Fruit fly (Drosophila melanogaster) whole organism, embryonic: ENCODE data around the gene Invadolysin.

Experiments used
- Abd-B ChIP-seq: fragments of 200-800 bp; sonication (Bioruptor generic); optimal IDR thresholded peaks from 2 replicates; lab custom pipeline; 2018; ENCODE audit warnings: missing biosample characterization, mild to moderate bottlenecking, missing genetic modification characterization, moderate library complexity
- B-H2 ChIP-seq: fragments of 200-800 bp; sonication (Bioruptor generic); optimal IDR thresholded peaks from 2 replicates; lab custom pipeline; 2018; ENCODE audit warnings: missing biosample characterization, mild to moderate bottlenecking, missing genetic modification characterization
- CG1024 ChIP-seq: fragments of 200-800 bp; sonication (Bioruptor generic); IDR thresholded peaks from 2 replicates; pipeline ENCODE4 v1.3.6; 2022; ENCODE audit warnings: missing biosample characterization, missing genetic modification characterization
- CG10366 ChIP-seq: fragments of 200-800 bp; sonication (Bioruptor generic); IDR thresholded peaks from 2 replicates; pipeline ENCODE4 v1.3.6; 2022; ENCODE audit warnings: missing biosample characterization, missing genetic modification characterization
- CG10543 ChIP-seq: fragments of 200-800 bp; sonication (Bioruptor generic); optimal IDR thresholded peaks from 3 replicates; lab custom pipeline; 2017; ENCODE audit warnings: missing biosample characterization, mild to moderate bottlenecking, missing genetic modification characterization, moderate library complexity
- CG10654 ChIP-seq: fragments of 200-800 bp; sonication (Bioruptor generic); optimal IDR thresholded peaks from 2 replicates; lab custom pipeline; 2016; ENCODE audit warnings: missing biosample characterization, missing genetic modification characterization
- CG11247 ChIP-seq: fragments of 200-800 bp; sonication (Bioruptor generic); IDR thresholded peaks from 2 replicates; pipeline ENCODE4 v1.3.6; 2022; ENCODE audit warnings: missing biosample characterization, missing genetic modification characterization
- CG12769 ChIP-seq: fragments of 200-800 bp; sonication (Bioruptor generic); optimal IDR thresholded peaks from 2 replicates; lab custom pipeline; 2019; ENCODE audit warnings: missing biosample characterization, mild to moderate bottlenecking, missing genetic modification characterization, moderate library complexity
- CG1602 ChIP-seq: fragments of 200-800 bp; sonication (Bioruptor generic); optimal IDR thresholded peaks from 3 replicates; lab custom pipeline; 2016; ENCODE audit warnings: missing biosample characterization, missing genetic modification characterization
- CG1792 ChIP-seq: fragments of 200-800 bp; sonication (Bioruptor generic); optimal IDR thresholded peaks from 2 replicates; lab custom pipeline; 2016; ENCODE audit warnings: missing biosample characterization, missing genetic modification characterization
- CG2875 ChIP-seq: fragments of 200-800 bp; sonication (Bioruptor generic); optimal IDR thresholded peaks from 2 replicates; lab custom pipeline; 2017; ENCODE audit warnings: missing biosample characterization, mild to moderate bottlenecking, missing genetic modification characterization, missing genetic modification reagents
- CG31441 ChIP-seq: fragments of 200-800 bp; sonication (Bioruptor generic); IDR thresholded peaks from 2 replicates; pipeline ENCODE4 v1.3.6; 2022; ENCODE audit warnings: missing biosample characterization, missing genetic modification characterization
- CG34422 ChIP-seq: fragments of 200-800 bp; sonication (Bioruptor generic); IDR thresholded peaks from 3 replicates; pipeline ENCODE4 v1.3.6; 2022; ENCODE audit warnings: missing biosample characterization, missing genetic modification characterization
- CG4328 ChIP-seq: fragments of 200-800 bp; sonication (Bioruptor generic); optimal IDR thresholded peaks from 3 replicates; lab custom pipeline; 2017; ENCODE audit warnings: missing biosample characterization, missing genetic modification reagents, missing genetic modification characterization
- CG5953 ChIP-seq: fragments of 200-800 bp; sonication (Bioruptor generic); IDR thresholded peaks from 2 replicates; pipeline ENCODE4 v1.3.6; 2022; ENCODE audit warnings: missing biosample characterization, missing genetic modification characterization
- CG6272 ChIP-seq: fragments of 200-800 bp; sonication (Bioruptor generic); IDR thresholded peaks from 2 replicates; pipeline ENCODE4 v1.3.6; 2022; ENCODE audit warnings: missing biosample characterization, missing genetic modification characterization
- CG7839 ChIP-seq: fragments of 200-800 bp; sonication (Bioruptor generic); optimal IDR thresholded peaks from 3 replicates; lab custom pipeline; 2018; ENCODE audit warnings: missing biosample characterization, mild to moderate bottlenecking, missing genetic modification characterization, moderate library complexity
- CG7928 ChIP-seq: fragments of 200-800 bp; sonication (Bioruptor generic); optimal IDR thresholded peaks from 2 replicates; lab custom pipeline; 2017; ENCODE audit warnings: missing biosample characterization, mild to moderate bottlenecking, missing genetic modification characterization
- CG9215 ChIP-seq: fragments of 200-800 bp; sonication (Bioruptor generic); IDR thresholded peaks from 2 replicates; pipeline ENCODE4 v1.3.6; 2022; ENCODE audit warnings: missing biosample characterization, missing genetic modification characterization
- CG9817 ChIP-seq: fragments of 200-800 bp; sonication (Bioruptor generic); optimal IDR thresholded peaks from 2 replicates; lab custom pipeline; 2018; ENCODE audit warnings: missing biosample characterization, mild to moderate bottlenecking, missing genetic modification characterization, moderate library complexity
- Camta ChIP-seq: fragments of 200-800 bp; sonication (Bioruptor generic); optimal IDR thresholded peaks from 2 replicates; lab custom pipeline; 2016; ENCODE audit warnings: missing biosample characterization, missing genetic modification characterization
- Dip3 ChIP-seq: fragments of 200-800 bp; sonication (Bioruptor generic); optimal IDR thresholded peaks from 3 replicates; lab custom pipeline; 2016; ENCODE audit warnings: missing biosample characterization, missing genetic modification characterization
- Dll ChIP-seq: fragments of 200-800 bp; sonication (Bioruptor generic); IDR thresholded peaks from 4 replicates; pipeline ENCODE4 v1.3.6; 2022; ENCODE audit warnings: missing biosample characterization, missing genetic modification characterization; ENCODE audit not compliant: partially characterized antibody
- Hmr ChIP-seq: fragments of 200-800 bp; sonication (Bioruptor generic); optimal IDR thresholded peaks from 3 replicates; lab custom pipeline; 2017; ENCODE audit warnings: mild to moderate bottlenecking, missing biosample characterization, missing genetic modification reagents, missing genetic modification characterization
- Hr51 ChIP-seq, 2 experiments: fragments of 200-800 bp; sonication (Bioruptor generic); optimal IDR thresholded peaks; 2 replicates in 1 of 2; 3 replicates in 1 of 2; lab custom pipeline; 2016 to 2018; ENCODE audit warnings: missing biosample characterization in 2 of 2, missing genetic modification characterization in 2 of 2, mild to moderate bottlenecking in 1 of 2, moderate library complexity in 1 of 2
- Poxn ChIP-seq: fragments of 200-800 bp; sonication (Bioruptor generic); IDR thresholded peaks from 2 replicates; pipeline ENCODE4 v1.3.6; 2022; ENCODE audit warnings: missing biosample characterization, missing genetic modification characterization
- Sin3A ChIP-seq: fragments of >200 bp; optimal IDR thresholded peaks from 2 replicates; lab custom pipeline; 2018
- YL-1 ChIP-seq: fragments of 200-800 bp; sonication (Bioruptor generic); optimal IDR thresholded peaks from 3 replicates; lab custom pipeline; 2017; ENCODE audit warnings: missing biosample characterization, mild to moderate bottlenecking, missing genetic modification characterization
- abd-A ChIP-seq: fragments of 200-800 bp; sonication (Bioruptor generic); optimal IDR thresholded peaks from 3 replicates; lab custom pipeline; 2019; ENCODE audit warnings: missing biosample characterization, mild to moderate bottlenecking, missing genetic modification characterization, moderate library complexity
- ap ChIP-seq: fragments of 200-800 bp; sonication (Bioruptor generic); IDR thresholded peaks from 2 replicates; pipeline ENCODE4 v1.3.6; 2022; ENCODE audit warnings: missing biosample characterization, missing genetic modification characterization
- btn ChIP-seq: fragments of 200-800 bp; sonication (Bioruptor generic); optimal IDR thresholded peaks from 2 replicates; lab custom pipeline; 2016; ENCODE audit warnings: missing biosample characterization, missing genetic modification characterization
- chm ChIP-seq: fragments of 200-800 bp; sonication (Bioruptor generic); IDR thresholded peaks from 2 replicates; pipeline ENCODE4 v1.3.6; 2022; ENCODE audit warnings: missing biosample characterization, missing genetic modification characterization
- corto ChIP-seq: fragments of 200-800 bp; sonication (Bioruptor generic); optimal IDR thresholded peaks from 2 replicates; lab custom pipeline; 2016; ENCODE audit warnings: missing biosample characterization, mild to moderate bottlenecking, missing genetic modification characterization, moderate library complexity
- dan ChIP-seq: fragments of 200-800 bp; sonication (Bioruptor generic); IDR thresholded peaks from 2 replicates; pipeline ENCODE4 v1.3.6; 2022; ENCODE audit warnings: missing biosample characterization, missing genetic modification characterization
- disco-r ChIP-seq: fragments of 200-800 bp; sonication (Bioruptor generic); optimal IDR thresholded peaks from 2 replicates; lab custom pipeline; 2016; ENCODE audit warnings: missing biosample characterization, missing genetic modification characterization
- en ChIP-seq: fragments of 200-800 bp; sonication (Bioruptor generic); optimal IDR thresholded peaks from 2 replicates; lab custom pipeline; 2016; ENCODE audit warnings: missing biosample characterization, missing genetic modification characterization
- gsb-n ChIP-seq: fragments of 200-800 bp; sonication (Bioruptor generic); optimal IDR thresholded peaks from 3 replicates; lab custom pipeline; 2018; ENCODE audit warnings: missing biosample characterization, mild to moderate bottlenecking, missing genetic modification characterization
- her ChIP-seq: fragments of 200-800 bp; sonication (Bioruptor generic); optimal IDR thresholded peaks from 2 replicates; lab custom pipeline; 2016; ENCODE audit warnings: missing biosample characterization, missing genetic modification characterization
- knrl ChIP-seq: fragments of 200-800 bp; sonication (Bioruptor generic); IDR thresholded peaks from 3 replicates; pipeline ENCODE4 v1.3.6; 2022; ENCODE audit warnings: missing biosample characterization, missing genetic modification characterization; ENCODE audit not compliant: partially characterized antibody
- lab ChIP-seq: fragments of 200-800 bp; sonication (Bioruptor generic); optimal IDR thresholded peaks from 3 replicates; lab custom pipeline; 2017; ENCODE audit warnings: missing biosample characterization, missing genetic modification characterization, mild to moderate bottlenecking, moderate library complexity, missing genetic modification reagents
- lola ChIP-seq, 3 experiments: fragments of >200 bp in 2 of 3; fragments of 200-800 bp in 1 of 3; sonication (Bioruptor generic) in 1 of 3; optimal IDR thresholded peaks; 2 replicates each; lab custom pipeline; 2017 to 2019; ENCODE audit warnings: missing biosample characterization in 3 of 3, missing genetic modification characterization in 3 of 3, mild to moderate bottlenecking in 1 of 3, moderate library complexity in 1 of 3
- nmo ChIP-seq: fragments of 200-800 bp; sonication (Bioruptor generic); optimal IDR thresholded peaks from 2 replicates; lab custom pipeline; 2018; ENCODE audit warnings: missing biosample characterization, mild to moderate bottlenecking, missing genetic modification characterization, moderate library complexity
- pfk ChIP-seq: fragments of 200-800 bp; sonication (Bioruptor generic); optimal IDR thresholded peaks from 2 replicates; lab custom pipeline; 2018; ENCODE audit warnings: missing biosample characterization, mild to moderate bottlenecking, missing genetic modification characterization, moderate library complexity
- prd ChIP-seq, 3 experiments: fragments of >200 bp in 2 of 3; fragments of 200-800 bp in 1 of 3; sonication (Bioruptor generic) in 1 of 3; optimal IDR thresholded peaks in 2 of 3; IDR thresholded peaks in 1 of 3; 2 replicates in 2 of 3; 3 replicates in 1 of 3; pipeline versions ENCODE4 v1.3.6 to Lab custom; 2017 to 2022; ENCODE audit warnings: missing biosample characterization in 1 of 3, missing genetic modification characterization in 1 of 3
- run ChIP-seq: fragments of 200-800 bp; sonication (Bioruptor generic); optimal IDR thresholded peaks from 3 replicates; lab custom pipeline; 2018; ENCODE audit warnings: missing biosample characterization, mild to moderate bottlenecking, missing genetic modification characterization
- sr ChIP-seq: fragments of 200-800 bp; sonication (Bioruptor generic); IDR thresholded peaks from 3 replicates; pipeline ENCODE4 v1.3.6; 2022; ENCODE audit warnings: missing biosample characterization, missing genetic modification characterization
- vvl ChIP-seq: fragments of 200-800 bp; sonication (Bioruptor generic); IDR thresholded peaks from 2 replicates; pipeline ENCODE4 v1.3.6; 2022; ENCODE audit warnings: missing biosample characterization, missing genetic modification characterization
- wor ChIP-seq: fragments of 200-800 bp; sonication (Bioruptor generic); IDR thresholded peaks from 2 replicates; pipeline ENCODE4 v1.3.6; 2022; ENCODE audit warnings: missing biosample characterization, missing genetic modification characterization

The Invadolysin gene

dm6 chr3R:10097531-10098295 is 46.8 kb upstream of the Invadolysin start (continued):
- TF ChIP-seq lab (GFP tag; lab: Kevin White, UChicago): peak; percentile 86
- TF ChIP-seq CG10654: peak; percentile 37
- 0 out of 2 replicates have a peak, but pooled peaks have one; percentile 45 for TF ChIP-seq CG11247
- TF ChIP-seq CG1792 (GFP tag; lab: Kevin White, UChicago): peak; percentile 33
- peak; percentile 60 for TF ChIP-seq CG12769 (tag; lab: Kevin White, UChicago)
- 0 out of 4 replicates have a peak, but pooled peaks have one; percentile 37 for TF ChIP-seq Dll
- no peak for TF ChIP-seq gsb-n (tag; lab: Kevin White, UChicago)
- no peak for TF ChIP-seq CG1024 (GFP tag; lab: Robert Waterston, UW)
- no peak for TF ChIP-seq Sin3A (lab: Kevin White, UChicago)
- no peak for TF ChIP-seq prd (optimal IDR thresholded peaks at IDR 0.05; lab: Kevin White, UChicago)
- TF ChIP-seq prd (GFP tag; IDR thresholded peaks at IDR 0.05; lab: Robert Waterston, UW): peak; percentile 70
- no peak for TF ChIP-seq lola (GFP tag; optimal IDR thresholded peaks at IDR 0.05; lab: Kevin White, UChicago)
- peak; percentile 51 for TF ChIP-seq B-H2 (GFP tag; lab: Kevin White, UChicago)
- peak; percentile 43 for TF ChIP-seq Camta (GFP tag; lab: Kevin White, UChicago)
- peak; percentile 66 for TF ChIP-seq her (GFP tag; lab: Kevin White, UChicago)
- peak; percentile 66 to 76 for TF ChIP-seq Hr51 (GFP tag; optimal IDR thresholded peaks at IDR 0.05; lab: Kevin White, UChicago)
- TF ChIP-seq pfk (GFP tag; lab: Kevin White, UChicago): peak; percentile 17
- TF ChIP-seq CG10366 (GFP tag; lab: Robert Waterston, UW): peak; percentile 42; the same call in 1 of the 2 replicates
- peak; percentile 74 for TF ChIP-seq CG9817 (tag; lab: Kevin White, UChicago)
- peak; percentile 76 for TF ChIP-seq CG7839 (tag; lab: Kevin White, UChicago)
- TF ChIP-seq CG10543 (GFP tag; lab: Kevin White, UChicago): peak; percentile 97
- peak; percentile 44; the same call in 1 of the 2 replicates for TF ChIP-seq CG6272
- TF ChIP-seq CG4328: peak; percentile 57
- TF ChIP-seq Hmr (GFP tag; lab: Kevin White, UChicago): peak; percentile 85
- no peak for TF ChIP-seq corto (GFP tag; lab: Kevin White, UChicago)
- TF ChIP-seq run (tag; lab: Kevin White, UChicago): peak; percentile 25
- TF ChIP-seq CG1602: peak; percentile 17
- TF ChIP-seq Dip3 (GFP tag; lab: Kevin White, UChicago): peak; percentile 60
- TF ChIP-seq disco-r (GFP tag; lab: Kevin White, UChicago): peak; percentile 24
- no peak for TF ChIP-seq CG5953 (GFP tag; lab: Robert Waterston, UW)
- TF ChIP-seq CG7928 (GFP tag; lab: Kevin White, UChicago): peak; percentile 33
- peak; percentile 5 for TF ChIP-seq CG2875
- no peak for TF ChIP-seq wor (GFP tag; lab: Robert Waterston, UW)
- TF ChIP-seq ap (GFP tag; lab: Robert Waterston, UW): 0 out of 2 replicates have a peak, but pooled peaks have one; percentile 40
- TF ChIP-seq dan: no peak
- peak; percentile 68 for TF ChIP-seq CG31441 (GFP tag; lab: Robert Waterston, UW)
- TF ChIP-seq nmo (GFP tag; lab: Kevin White, UChicago): peak; percentile 64
- peak; percentile 59 for TF ChIP-seq CG9215 (GFP tag; lab: Robert Waterston, UW)
- TF ChIP-seq en: peak; percentile 43
- TF ChIP-seq btn (GFP tag; lab: Kevin White, UChicago): no peak
- peak; percentile 67 for TF ChIP-seq abd-A (tag; lab: Kevin White, UChicago)
- peak; percentile 49; the same call in 1 of the 3 replicates for TF ChIP-seq CG34422 (GFP tag; lab: Robert Waterston, UW)
- no peak for TF ChIP-seq Abd-B (GFP tag; lab: Kevin White, UChicago)
- no peak for TF ChIP-seq knrl (GFP tag; lab: Robert Waterston, UW)
- peak; percentile 0 for TF ChIP-seq YL-1 (GFP tag; lab: Kevin White, UChicago)
- TF ChIP-seq vvl: peak; percentile 66
- TF ChIP-seq sr: peak; percentile 56; the same call in 1 of the 3 replicates
- TF ChIP-seq chm (GFP tag; lab: Robert Waterston, UW): peak; percentile 56; the same call in 1 of the 2 replicates
- no peak for TF ChIP-seq Poxn (GFP tag; lab: Robert Waterston, UW)
